Fruit fly (Drosophila melanogaster): ENCODE data around the gene CG7903.

Gene CG7903

DNA sequence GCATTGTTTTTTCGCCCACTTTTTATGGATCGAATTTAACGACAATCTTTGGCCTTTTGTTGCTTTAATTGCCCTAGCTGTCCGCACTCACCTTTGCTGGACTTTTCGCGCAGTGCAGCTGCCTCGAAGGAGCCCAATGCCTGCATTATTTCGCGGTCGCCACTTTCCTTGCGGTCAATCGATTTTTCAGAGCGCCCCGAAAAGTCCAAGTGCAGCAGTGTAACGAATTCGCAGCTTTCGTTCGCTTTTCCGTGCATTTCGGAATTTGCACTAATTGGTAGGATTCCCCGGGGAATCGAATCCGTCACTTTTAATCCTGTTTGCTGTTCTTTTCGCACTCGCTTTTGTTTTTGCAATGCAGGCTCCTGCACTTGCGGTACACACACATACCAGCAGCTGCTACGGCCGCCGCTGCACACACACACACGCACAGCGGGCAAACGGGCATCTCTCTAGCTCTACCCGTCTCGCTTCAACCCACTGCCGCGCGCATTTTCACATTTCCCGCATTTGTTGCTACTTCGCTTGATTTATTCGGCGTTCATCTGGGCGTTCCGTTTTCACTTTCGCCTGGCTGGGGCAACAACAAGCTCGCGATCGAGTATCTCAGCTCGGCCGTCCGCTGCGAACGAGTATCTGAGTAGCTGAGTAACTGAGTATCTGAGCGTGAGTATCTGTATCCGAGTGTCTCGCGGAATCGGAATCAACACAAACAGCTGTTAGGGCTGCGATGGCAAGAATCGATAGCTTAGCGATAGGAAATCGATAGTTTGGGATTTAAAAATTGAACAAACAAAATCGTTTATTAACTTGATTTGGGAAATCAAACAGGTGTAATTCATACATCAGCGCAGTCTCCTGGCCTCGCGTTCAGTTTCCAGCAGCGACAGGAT is 26.8 kb upstream of the CG7903 start, which contains the start of gene Mgat2:
TSS of gene Mgat2 (minus strand) at position 663 of the 893 bp plus-strand sequence.
- TF ChIP-seq Clk (GFP tag; optimal IDR thresholded peaks at IDR 0.05), result no peak
- peak; percentile 42 for TF ChIP-seq CG7101 (tag; optimal IDR thresholded peaks at IDR 0.05)
- no peak for TF ChIP-seq ovo (GFP tag; optimal IDR thresholded peaks at IDR 0.05)
- TF ChIP-seq Crg-1 (GFP tag; optimal IDR thresholded peaks at IDR 0.05), result no peak
- TF ChIP-seq CG11617 (GFP tag; optimal IDR thresholded peaks at IDR 0.05), result peak; percentile 53
- peak; percentile 85 for TF ChIP-seq cic (GFP tag; optimal IDR thresholded peaks at IDR 0.05)
- peak; percentile 67 for TF ChIP-seq CG12768 (GFP tag; optimal IDR thresholded peaks at IDR 0.05)
- peak; percentile 28 for TF ChIP-seq tj (GFP tag; optimal IDR thresholded peaks at IDR 0.05)
- TF ChIP-seq pad (GFP tag; optimal IDR thresholded peaks at IDR 0.05), result no peak
- no peak for TF ChIP-seq CG1620 (GFP tag; optimal IDR thresholded peaks at IDR 0.05)
- TF ChIP-seq Mnt (GFP tag; optimal IDR thresholded peaks at IDR 0.05), result peak; percentile 75
- no peak for TF ChIP-seq cnc (optimal IDR thresholded peaks at IDR 0.05)
- TF ChIP-seq bab1 (GFP tag; optimal IDR thresholded peaks at IDR 0.05), result peak; percentile 41
- peak; percentile 65 for TF ChIP-seq CG33017 (tag; optimal IDR thresholded peaks at IDR 0.05)
- no peak for TF ChIP-seq CG5204 (GFP tag; optimal IDR thresholded peaks at IDR 0.05)
- TF ChIP-seq kay (GFP tag; ENCODE audit: borderline replicate concordance), result no peak
- peak; percentile 50 for TF ChIP-seq CG7045 (GFP tag; optimal IDR thresholded peaks at IDR 0.05)
- TF ChIP-seq Hr96 (GFP tag; optimal IDR thresholded peaks at IDR 0.05), result peak; percentile 72
- no peak for TF ChIP-seq CG14711 (tag; optimal IDR thresholded peaks at IDR 0.05)
- TF ChIP-seq toe (GFP tag; optimal IDR thresholded peaks at IDR 0.05), result no peak

DNA sequence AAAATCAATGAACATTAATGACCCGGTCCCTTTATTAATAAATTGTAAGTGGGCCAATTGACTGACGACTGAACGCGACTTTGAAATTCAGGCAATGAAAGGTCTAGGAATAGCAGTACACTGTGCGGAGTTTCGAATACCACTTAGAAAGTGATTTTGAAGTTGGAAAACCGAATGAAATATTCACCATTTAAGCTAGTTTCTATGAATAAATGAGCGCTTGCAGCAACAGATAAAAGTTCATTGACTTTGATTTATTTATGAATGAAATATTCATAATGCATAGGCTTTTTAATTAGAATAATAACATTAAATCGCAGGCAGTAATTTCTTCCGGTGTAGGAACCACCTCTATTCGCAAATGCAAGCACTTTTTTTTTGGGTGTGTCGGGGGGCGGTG is 26.0 kb upstream of the CG7903 start:
- TF ChIP-seq pad (GFP tag; optimal IDR thresholded peaks at IDR 0.05), result no peak
- no peak for TF ChIP-seq Crg-1 (GFP tag; optimal IDR thresholded peaks at IDR 0.05)
- peak; percentile 89 for TF ChIP-seq tj (GFP tag; optimal IDR thresholded peaks at IDR 0.05)
- peak; percentile 19 for TF ChIP-seq bab1 (GFP tag; optimal IDR thresholded peaks at IDR 0.05)
- no peak for TF ChIP-seq cnc (optimal IDR thresholded peaks at IDR 0.05)

DNA sequence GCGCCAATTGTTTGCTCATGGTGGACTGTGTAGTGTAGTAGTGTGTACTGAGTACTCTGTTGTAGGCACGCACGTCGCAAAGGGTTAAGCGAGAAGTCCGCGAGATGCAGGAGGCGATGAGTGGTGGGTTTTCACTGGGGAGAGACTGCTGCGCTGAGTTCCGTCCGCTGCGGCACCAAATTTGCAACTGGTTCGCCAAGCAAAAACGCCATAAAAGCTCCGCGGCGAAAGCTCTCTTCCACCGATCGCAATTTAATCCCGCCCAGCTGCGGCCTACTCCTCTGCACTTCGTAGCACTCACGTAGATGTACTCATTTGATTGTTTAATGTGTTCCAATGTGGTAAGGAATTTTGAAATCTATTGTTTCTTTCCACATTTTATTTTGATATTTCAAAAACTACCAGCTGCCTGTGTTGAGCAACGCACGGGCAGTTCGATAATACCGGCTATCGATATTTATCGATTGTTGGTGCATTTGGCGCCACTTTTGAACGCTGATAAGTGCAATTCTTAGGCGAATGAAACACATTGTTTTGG is 20.0 kb upstream of the CG7903 start, which contains the start of gene CG7920:
TSS of gene CG7920 (minus strand) at position 308 of the 538 bp plus-strand sequence.
- TF ChIP-seq cic (GFP tag; optimal IDR thresholded peaks at IDR 0.05) (peak; percentile 31), tj (GFP tag; optimal IDR thresholded peaks at IDR 0.05) (no peak), Crg-1 (GFP tag; optimal IDR thresholded peaks at IDR 0.05) (peak; percentile 72), bab1 (GFP tag; optimal IDR thresholded peaks at IDR 0.05) (peak; percentile 83), CG1620 (GFP tag; optimal IDR thresholded peaks at IDR 0.05) (peak; percentile 59), CG11617 (GFP tag; optimal IDR thresholded peaks at IDR 0.05) (peak; percentile 54), CG14711 (tag; optimal IDR thresholded peaks at IDR 0.05) (peak; percentile 60), Clk (GFP tag; optimal IDR thresholded peaks at IDR 0.05) (no peak), CG7101 (tag; optimal IDR thresholded peaks at IDR 0.05) (peak; percentile 69), Mnt (GFP tag; optimal IDR thresholded peaks at IDR 0.05) (peak; percentile 37), toe (GFP tag; optimal IDR thresholded peaks at IDR 0.05) (peak; percentile 7), cnc (optimal IDR thresholded peaks at IDR 0.05) (peak in 1 of 2 experiments; percentile 62), pad (GFP tag; optimal IDR thresholded peaks at IDR 0.05) (peak; percentile 67), CG12768 (GFP tag; optimal IDR thresholded peaks at IDR 0.05) (peak; percentile 41), CG33017 (tag; optimal IDR thresholded peaks at IDR 0.05) (peak; percentile 45), Hr96 (GFP tag; optimal IDR thresholded peaks at IDR 0.05) (peak; percentile 68), CG5204 (GFP tag; optimal IDR thresholded peaks at IDR 0.05) (no peak), CG7045 (GFP tag; optimal IDR thresholded peaks at IDR 0.05) (peak; percentile 37), ovo (GFP tag; optimal IDR thresholded peaks at IDR 0.05) (no peak), kay (GFP tag; ENCODE audit: borderline replicate concordance) (no peak)

DNA sequence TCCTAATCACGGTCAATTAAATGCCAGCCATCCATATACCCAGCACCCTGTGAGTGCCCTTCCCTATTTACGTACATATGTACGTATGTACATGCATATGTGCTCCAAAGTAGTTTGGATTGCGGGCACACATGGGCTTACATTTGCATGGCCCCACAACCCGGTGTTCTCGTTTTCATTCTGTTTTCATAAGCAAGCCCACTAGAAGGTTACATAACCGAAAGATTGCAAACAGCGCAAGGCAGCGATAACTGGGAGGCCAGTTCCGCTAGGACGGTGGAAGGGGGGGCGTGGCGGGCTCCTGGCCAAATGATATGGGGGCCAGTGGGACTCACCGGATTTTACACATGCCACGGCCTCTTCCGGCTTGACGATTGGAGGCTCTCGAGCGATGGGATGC is 19.4 kb upstream of the CG7903 start:
- TF ChIP-seq CG14711 (tag; optimal IDR thresholded peaks at IDR 0.05) (no peak), toe (GFP tag; optimal IDR thresholded peaks at IDR 0.05) (no peak), cic (GFP tag; optimal IDR thresholded peaks at IDR 0.05) (peak; percentile 49)

DNA sequence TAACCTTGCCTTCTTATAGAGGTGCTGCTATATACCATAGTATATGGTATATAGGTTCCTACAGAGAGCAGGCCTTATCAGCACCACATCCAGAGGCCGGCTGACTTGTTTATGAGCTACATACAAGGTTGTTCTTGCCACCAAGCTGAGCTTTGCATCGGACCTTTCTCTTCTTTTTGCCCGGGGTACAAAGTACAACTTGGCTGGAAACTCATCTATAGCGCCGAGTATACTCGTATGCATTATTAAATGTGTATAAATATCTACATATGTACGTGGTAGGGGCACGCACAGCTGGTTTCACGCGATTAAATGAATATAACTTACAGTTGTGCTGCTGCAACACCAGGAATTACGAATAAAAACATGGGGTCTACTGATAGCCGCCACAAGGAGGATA is 18.9 kb upstream of the CG7903 start:
- TF ChIP-seq CG11617 (GFP tag; optimal IDR thresholded peaks at IDR 0.05), result no peak
- TF ChIP-seq tj (GFP tag; optimal IDR thresholded peaks at IDR 0.05), result no peak
- peak; percentile 37 for TF ChIP-seq CG12768 (GFP tag; optimal IDR thresholded peaks at IDR 0.05)
- no peak for TF ChIP-seq Mnt (GFP tag; optimal IDR thresholded peaks at IDR 0.05)
- TF ChIP-seq Crg-1 (GFP tag; optimal IDR thresholded peaks at IDR 0.05), result no peak
- TF ChIP-seq cic (GFP tag; optimal IDR thresholded peaks at IDR 0.05), result no peak
- TF ChIP-seq pad (GFP tag; optimal IDR thresholded peaks at IDR 0.05), result no peak
